Worm (Caenorhabditis elegans) whole organism, early embryonic: ENCODE data around the gene prmn-1.

Experiments used
- B0310.2 ChIP-seq: sonication (generic microtip); optimal IDR thresholded peaks from 2 replicates; lab custom pipeline; 2016; ENCODE audit warnings: mild to moderate bottlenecking, missing genetic modification characterization, missing compliant biosample characterization
- F13C5.2 ChIP-seq: sonication (generic microtip); optimal IDR thresholded peaks from 2 replicates; lab custom pipeline; 2017; ENCODE audit warnings: mild to moderate bottlenecking, missing genetic modification characterization, inconsistent platforms, missing compliant biosample characterization
- aly-1 ChIP-seq: sonication (generic microtip); optimal IDR thresholded peaks from 2 replicates; lab custom pipeline; 2016; ENCODE audit warnings: missing genetic modification characterization, missing compliant biosample characterization
- ama-1 ChIP-seq: fragments of 150-350 bp; optimal IDR thresholded peaks from 2 replicates; lab custom pipeline; 2014
- ceh-13 ChIP-seq: fragments of 200-800 bp; sonication (Bioruptor generic); optimal IDR thresholded peaks from 2 replicates; lab custom pipeline; 2018; ENCODE audit warnings: mild to moderate bottlenecking, missing genetic modification characterization, missing compliant biosample characterization
- ceh-36 ChIP-seq: sonication (generic microtip); optimal IDR thresholded peaks from 2 replicates; lab custom pipeline; 2016; ENCODE audit warnings: missing genetic modification characterization, inconsistent platforms, missing compliant biosample characterization
- ets-7 ChIP-seq: sonication (generic microtip); optimal IDR thresholded peaks from 2 replicates; lab custom pipeline; 2016; ENCODE audit warnings: missing genotype, missing genetic modification characterization, missing compliant biosample characterization
- flt-1 ChIP-seq: fragments of 200-800 bp; sonication (Bioruptor generic); IDR thresholded peaks from 2 replicates; pipeline ENCODE4 v1.3.6; 2022; ENCODE audit warnings: missing genetic modification characterization, missing compliant biosample characterization
- hmbx-1 ChIP-seq: sonication (generic microtip); optimal IDR thresholded peaks from 2 replicates; lab custom pipeline; 2016; ENCODE audit warnings: mild to moderate bottlenecking, missing genetic modification characterization, missing compliant biosample characterization
- hmg-4 ChIP-seq: fragments of 200-800 bp; sonication (Bioruptor generic); optimal IDR thresholded peaks from 2 replicates; lab custom pipeline; 2018; ENCODE audit warnings: mild to moderate bottlenecking, missing genetic modification characterization, missing compliant biosample characterization
- hnd-1 ChIP-seq: sonication (generic microtip); optimal IDR thresholded peaks from 2 replicates; lab custom pipeline; 2016; ENCODE audit warnings: missing genetic modification characterization, missing compliant biosample characterization
- pes-1 ChIP-seq: fragments of 200-800 bp; sonication (Bioruptor generic); IDR thresholded peaks from 2 replicates; pipeline ENCODE4 v1.3.6; 2022; ENCODE audit warnings: missing genetic modification reagents, missing genetic modification characterization, missing compliant biosample characterization
- scrt-1 ChIP-seq: fragments of 200-800 bp; sonication (Bioruptor generic); IDR thresholded peaks from 2 replicates; pipeline ENCODE4 v1.3.6; 2022; ENCODE audit warnings: missing genetic modification characterization, missing compliant biosample characterization
- sea-1 ChIP-seq: fragments of 200-800 bp; sonication (Bioruptor generic); conservative IDR thresholded peaks from 2 replicates; pipeline ENCODE4 v1.3.6; 2022; ENCODE audit warnings: missing genetic modification characterization, missing compliant biosample characterization
- tbx-11 ChIP-seq: fragments of 200-800 bp; sonication (Bioruptor generic); IDR thresholded peaks from 2 replicates; pipeline ENCODE4 v1.3.6; 2022; ENCODE audit warnings: missing genetic modification characterization, missing compliant biosample characterization
- tbx-37 ChIP-seq: fragments of 200-800 bp; sonication (Bioruptor generic); conservative IDR thresholded peaks from 2 replicates; pipeline ENCODE4 v1.3.6; 2022; ENCODE audit warnings: missing genetic modification reagents, missing genetic modification characterization, missing compliant biosample characterization
- tra-4 ChIP-seq: sonication (generic microtip); optimal IDR thresholded peaks from 2 replicates; lab custom pipeline; 2017; ENCODE audit warnings: missing genetic modification characterization, missing compliant biosample characterization

prmn-1 gene

DNA sequence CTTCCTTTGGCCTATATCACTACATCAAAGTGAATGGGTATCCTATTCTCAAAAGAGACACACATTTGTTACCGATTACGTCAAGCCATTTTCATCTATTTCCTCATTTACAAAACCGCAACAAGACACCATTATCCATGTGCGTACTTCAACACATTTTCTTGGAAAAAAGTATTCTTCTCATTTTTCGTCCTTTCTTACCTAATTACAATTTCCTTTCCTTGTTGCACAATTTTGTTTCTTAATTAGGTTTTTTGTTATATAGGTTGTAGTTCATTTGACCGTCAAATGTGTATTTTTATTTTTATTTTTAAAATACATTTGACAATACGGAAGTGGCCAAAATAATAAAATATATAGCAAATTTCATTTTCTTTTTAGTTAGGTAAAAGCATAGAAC, 1.5 kb upstream of the prmn-1 start:
- no peak for TF ChIP-seq B0310.2 (tag; lab: Kevin White, UChicago)
- no peak for TF ChIP-seq hmg-4 (GFP tag; lab: Kevin White, UChicago)
- TF ChIP-seq ceh-36 (tag; lab: Kevin White, UChicago): no peak
- TF ChIP-seq tbx-11 (GFP tag; lab: Robert Waterston, UW): no peak
- TF ChIP-seq ets-7: no peak
- TF ChIP-seq scrt-1 (GFP tag; lab: Robert Waterston, UW): no peak
- no peak for TF ChIP-seq sea-1 (GFP tag; lab: Robert Waterston, UW)
- TF ChIP-seq ama-1 (lab: Kevin White, UChicago): no peak
- TF ChIP-seq pes-1: no peak
- TF ChIP-seq hmbx-1 (tag; lab: Kevin White, UChicago): no peak
- no peak for TF ChIP-seq F13C5.2 (tag; lab: Kevin White, UChicago)

DNA sequence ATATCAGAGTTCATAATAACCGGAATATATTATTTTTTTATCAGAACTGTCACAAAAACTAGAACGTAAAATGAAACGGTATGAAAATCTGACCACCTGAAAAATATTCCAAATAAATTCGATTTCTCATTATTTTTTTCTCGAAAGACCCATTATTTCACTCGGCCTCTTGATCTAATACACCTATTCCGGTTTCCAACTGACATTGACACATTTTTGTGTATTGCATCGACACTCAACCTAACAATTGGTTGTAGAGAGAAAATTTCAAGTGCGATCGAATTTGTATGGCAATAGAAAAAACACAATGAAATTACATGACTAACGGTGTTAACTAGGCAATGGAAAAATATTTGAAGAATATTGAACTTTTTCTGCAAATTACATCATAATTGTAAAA, 1.0 kb downstream of the prmn-1 start:
- TF ChIP-seq tbx-37 (GFP tag; lab: Robert Waterston, UW) (no peak), F13C5.2 (tag; lab: Kevin White, UChicago) (no peak), hnd-1 (tag; lab: Kevin White, UChicago) (no peak), scrt-1 (GFP tag; lab: Robert Waterston, UW) (no peak), B0310.2 (tag; lab: Kevin White, UChicago) (no peak), ama-1 (lab: Kevin White, UChicago) (no peak), ets-7 (no peak), tra-4 (tag; lab: Kevin White, UChicago) (no peak), hmg-4 (GFP tag; lab: Kevin White, UChicago) (no peak), flt-1 (GFP tag; lab: Robert Waterston, UW) (no peak), hmbx-1 (tag; lab: Kevin White, UChicago) (no peak), sea-1 (GFP tag; lab: Robert Waterston, UW) (no peak), ceh-36 (tag; lab: Kevin White, UChicago) (no peak), ceh-13 (GFP tag; lab: Kevin White, UChicago) (no peak), pes-1 (no peak), tbx-11 (GFP tag; lab: Robert Waterston, UW) (no peak), aly-1 (tag; lab: Kevin White, UChicago) (no peak)

DNA sequence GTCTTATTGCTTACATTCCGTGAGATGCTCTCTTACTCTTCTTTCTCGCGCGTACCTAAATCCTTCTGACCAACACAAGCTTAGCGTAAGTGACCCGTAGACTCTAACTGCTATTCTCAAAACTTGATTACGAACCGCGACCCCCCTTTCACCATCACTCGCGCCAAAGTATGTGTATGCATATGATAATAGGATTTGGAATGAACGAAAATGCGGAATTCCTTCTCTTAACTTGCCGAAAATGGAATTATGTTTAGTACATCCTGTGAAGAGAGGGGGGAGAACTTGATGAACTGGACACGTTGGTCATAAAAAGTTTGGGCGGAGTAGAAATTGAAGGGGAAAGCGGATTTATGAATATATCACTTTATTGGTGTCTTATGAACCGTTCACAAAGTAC, 2.0 kb downstream of the prmn-1 start:
- TF ChIP-seq F13C5.2 (tag; lab: Kevin White, UChicago) (no peak), B0310.2 (tag; lab: Kevin White, UChicago) (no peak), tra-4 (tag; lab: Kevin White, UChicago) (no peak), ceh-36 (tag; lab: Kevin White, UChicago) (no peak), pes-1 (no peak), tbx-37 (GFP tag; lab: Robert Waterston, UW) (no peak), hmbx-1 (tag; lab: Kevin White, UChicago) (no peak), aly-1 (tag; lab: Kevin White, UChicago) (no peak), hmg-4 (GFP tag; lab: Kevin White, UChicago) (no peak), sea-1 (GFP tag; lab: Robert Waterston, UW) (no peak), ama-1 (lab: Kevin White, UChicago) (no peak), ets-7 (no peak), tbx-11 (GFP tag; lab: Robert Waterston, UW) (no peak), flt-1 (GFP tag; lab: Robert Waterston, UW) (no peak), ceh-13 (GFP tag; lab: Kevin White, UChicago) (no peak), scrt-1 (GFP tag; lab: Robert Waterston, UW) (no peak), hnd-1 (tag; lab: Kevin White, UChicago) (no peak)

DNA sequence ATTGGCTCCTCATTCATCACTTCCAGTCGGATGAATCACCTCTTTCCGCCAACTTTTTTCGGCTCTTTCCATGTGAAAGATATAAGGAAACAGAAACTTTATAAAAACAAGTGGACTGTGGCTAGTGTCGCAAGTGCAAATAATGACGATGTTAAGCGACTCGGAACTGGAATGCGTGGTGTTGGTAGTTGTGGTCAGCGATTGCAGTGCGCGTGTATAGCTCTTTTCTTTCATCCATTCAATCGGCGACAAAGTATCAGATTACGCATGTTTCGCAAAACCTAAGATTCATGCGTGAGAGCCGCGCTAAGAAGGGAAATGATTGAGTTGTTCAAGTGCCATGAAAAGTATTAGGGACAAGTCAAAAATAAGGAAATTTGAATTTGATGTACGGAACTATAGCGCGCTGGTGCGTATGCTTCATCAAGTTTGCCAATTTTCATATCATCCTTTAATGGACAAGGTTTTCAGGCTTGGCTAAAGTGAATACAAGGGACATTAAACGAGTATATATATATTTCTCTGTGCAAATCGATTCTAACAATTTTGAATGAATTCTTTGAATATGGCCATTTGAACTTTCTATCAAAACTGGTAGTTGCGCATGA, 2.9 kb downstream of the prmn-1 start:
- TF ChIP-seq ets-7 (no peak), flt-1 (GFP tag; lab: Robert Waterston, UW) (no peak), B0310.2 (tag; lab: Kevin White, UChicago) (no peak), hnd-1 (tag; lab: Kevin White, UChicago) (no peak), tbx-37 (GFP tag; lab: Robert Waterston, UW) (no peak), tra-4 (tag; lab: Kevin White, UChicago) (no peak), aly-1 (tag; lab: Kevin White, UChicago) (no peak), scrt-1 (GFP tag; lab: Robert Waterston, UW) (no peak), sea-1 (GFP tag; lab: Robert Waterston, UW) (no peak), pes-1 (no peak)

DNA sequence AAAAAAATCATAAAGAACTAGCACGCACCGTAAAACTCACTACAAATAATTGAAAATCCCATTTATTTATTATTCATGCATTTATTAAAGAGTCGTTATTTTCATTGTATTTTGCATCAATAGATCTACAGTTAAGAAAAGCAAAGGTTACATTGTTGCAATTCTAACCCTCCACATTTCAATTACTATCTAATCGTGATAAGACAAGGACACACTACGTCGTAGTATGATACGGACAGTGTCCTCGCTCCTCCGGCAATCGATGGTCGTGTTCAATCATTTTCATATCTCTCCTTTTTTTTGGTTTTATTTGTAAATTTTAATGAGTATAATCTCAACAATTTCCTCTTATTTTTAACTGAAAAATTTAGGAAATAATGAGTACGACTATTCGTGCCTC, 8.0 kb downstream of the prmn-1 start, which contains the start of gene prx-12:
prx-12 (plus strand) TSS at position 371 of the 400 bp plus-strand sequence.
- TF ChIP-seq ceh-13 (GFP tag; lab: Kevin White, UChicago): no peak
- TF ChIP-seq hmg-4 (GFP tag; lab: Kevin White, UChicago): no peak
- TF ChIP-seq hmbx-1 (tag; lab: Kevin White, UChicago): no peak
- no peak for TF ChIP-seq tbx-37 (GFP tag; lab: Robert Waterston, UW)
- no peak for TF ChIP-seq flt-1 (GFP tag; lab: Robert Waterston, UW)
- TF ChIP-seq ama-1 (lab: Kevin White, UChicago): no peak
- no peak for TF ChIP-seq aly-1 (tag; lab: Kevin White, UChicago)
- TF ChIP-seq sea-1 (GFP tag; lab: Robert Waterston, UW): no peak
- no peak for TF ChIP-seq ets-7
- no peak for TF ChIP-seq pes-1
- TF ChIP-seq ceh-36 (tag; lab: Kevin White, UChicago): no peak
- no peak for TF ChIP-seq hnd-1 (tag; lab: Kevin White, UChicago)
- no peak for TF ChIP-seq tra-4 (tag; lab: Kevin White, UChicago)
- no peak for TF ChIP-seq scrt-1 (GFP tag; lab: Robert Waterston, UW)
- TF ChIP-seq F13C5.2 (tag; lab: Kevin White, UChicago): no peak
- no peak for TF ChIP-seq tbx-11 (GFP tag; lab: Robert Waterston, UW)
- no peak for TF ChIP-seq B0310.2 (tag; lab: Kevin White, UChicago)

DNA sequence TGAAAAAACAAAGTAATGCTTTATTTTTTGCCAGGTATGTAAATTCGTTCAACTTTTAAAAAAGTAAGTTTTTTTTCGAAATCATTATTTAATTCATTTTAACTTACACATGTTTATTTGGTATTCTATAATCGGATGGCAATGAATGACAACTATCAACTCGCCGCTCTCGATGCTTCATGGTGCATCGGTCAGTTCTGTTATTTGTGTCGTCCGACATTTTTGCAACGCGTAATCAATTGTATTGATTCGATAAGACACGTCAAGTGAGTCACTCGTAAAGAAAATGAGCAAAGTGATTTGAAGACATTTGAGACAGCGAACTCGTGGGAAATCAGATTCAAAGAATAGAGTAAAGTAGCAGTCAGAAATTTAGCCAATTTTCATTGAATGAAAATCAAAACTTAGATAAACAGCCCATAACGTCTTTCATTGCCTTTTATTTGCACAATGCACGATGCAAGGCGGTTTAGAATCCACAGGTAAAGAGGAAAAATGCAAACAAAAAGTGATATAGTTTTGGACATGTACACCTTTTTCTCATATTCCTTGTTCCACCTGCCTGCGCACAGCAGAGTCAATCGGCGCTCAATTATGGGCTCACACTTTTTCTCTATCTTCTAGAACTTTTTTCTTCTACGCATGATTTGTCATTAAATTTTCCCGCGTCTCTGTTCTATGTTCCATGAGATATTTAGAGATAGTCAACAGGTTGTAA, 15.7 kb downstream of the prmn-1 start:
- no peak for TF ChIP-seq F13C5.2 (tag; lab: Kevin White, UChicago)
- no peak for TF ChIP-seq B0310.2 (tag; lab: Kevin White, UChicago)
- no peak for TF ChIP-seq hmg-4 (GFP tag; lab: Kevin White, UChicago)
- no peak for TF ChIP-seq pes-1
- TF ChIP-seq tbx-11 (GFP tag; lab: Robert Waterston, UW): no peak
- no peak for TF ChIP-seq ceh-36 (tag; lab: Kevin White, UChicago)
- TF ChIP-seq aly-1 (tag; lab: Kevin White, UChicago): no peak
- TF ChIP-seq hnd-1 (tag; lab: Kevin White, UChicago): no peak
- TF ChIP-seq scrt-1 (GFP tag; lab: Robert Waterston, UW): no peak
- no peak for TF ChIP-seq sea-1 (GFP tag; lab: Robert Waterston, UW)
- no peak for TF ChIP-seq ama-1 (lab: Kevin White, UChicago)
- no peak for TF ChIP-seq ets-7
- TF ChIP-seq tbx-37 (GFP tag; lab: Robert Waterston, UW): no peak
- no peak for TF ChIP-seq flt-1 (GFP tag; lab: Robert Waterston, UW)
